Fruit fly (Drosophila melanogaster): ENCODE measurements around the gene CG33986.

The CG33986 gene

DNA sequence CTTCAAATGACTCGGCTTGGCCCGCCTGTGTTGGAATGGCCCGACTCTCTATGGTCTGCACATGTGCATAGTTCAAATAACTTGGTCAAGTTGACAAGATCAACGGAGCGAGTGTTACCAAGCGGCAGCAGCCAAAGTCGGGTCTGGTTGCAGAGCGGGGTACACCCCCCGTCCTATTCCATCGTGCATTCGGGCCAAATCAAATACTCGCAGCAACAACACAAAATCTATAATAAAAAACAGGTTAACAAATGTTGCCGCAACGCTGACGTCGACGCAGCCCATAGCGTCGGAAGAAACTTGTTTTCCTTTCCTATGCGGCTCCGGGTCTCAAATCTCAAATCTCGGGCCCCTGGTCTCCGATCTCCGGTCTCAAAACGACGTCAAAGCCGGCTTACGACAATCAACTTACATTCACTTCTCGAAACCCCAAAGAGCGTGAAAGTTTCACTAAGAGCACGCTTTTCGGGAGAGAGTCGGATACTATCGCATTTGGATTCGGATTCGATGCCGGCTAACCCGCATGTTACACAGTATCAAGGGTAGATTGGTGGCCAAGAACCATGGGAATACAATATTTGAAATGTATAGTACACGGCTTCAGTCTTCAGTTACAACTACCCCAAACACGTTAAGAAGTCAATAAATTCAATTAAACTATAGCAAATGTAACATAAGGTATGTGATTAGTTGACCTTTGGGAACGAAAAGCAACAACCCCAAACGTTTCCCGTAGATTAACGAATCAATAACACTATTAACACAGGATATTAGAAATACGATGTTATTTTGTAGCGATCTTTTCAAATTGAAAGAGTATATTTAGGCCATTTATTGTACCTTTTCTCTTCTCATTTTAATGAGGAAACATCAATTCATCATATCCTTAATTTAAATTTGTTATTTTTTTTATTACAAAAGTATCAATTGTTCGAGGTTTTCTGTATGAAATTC, 9.5 kb upstream of the CG33986 start:
- TF ChIP-seq Jra (GFP tag; optimal IDR thresholded peaks at IDR 0.05), result peak; percentile 23
- peak; percentile 53 to 59 for TF ChIP-seq dl (GFP tag; optimal IDR thresholded peaks at IDR 0.05; ENCODE audit: insufficient read depth in 1 of 2, partially characterized antibody in 2 of 2)
- peak; percentile 71 for TF ChIP-seq fru (GFP tag; optimal IDR thresholded peaks at IDR 0.05)
- TF ChIP-seq sage (GFP tag; optimal IDR thresholded peaks at IDR 0.05), result no peak
- peak; percentile 65 for TF ChIP-seq br (GFP tag; optimal IDR thresholded peaks at IDR 0.05)
- peak; percentile 88 for TF ChIP-seq Dif (GFP tag; optimal IDR thresholded peaks at IDR 0.05; ENCODE audit: partially characterized antibody)
- peak; percentile 32 to 76 for TF ChIP-seq foxo (GFP tag; optimal IDR thresholded peaks at IDR 0.05)
- TF ChIP-seq woc (GFP tag; optimal IDR thresholded peaks at IDR 0.05), result peak; percentile 95
- peak; percentile 58 for TF ChIP-seq rgr (GFP tag; optimal IDR thresholded peaks at IDR 0.05)
- TF ChIP-seq N (GFP tag; optimal IDR thresholded peaks at IDR 0.05), result no peak
- peak; percentile 77 for TF ChIP-seq HLH106 (tag; optimal IDR thresholded peaks at IDR 0.05)
- TF ChIP-seq OdsH (GFP tag; optimal IDR thresholded peaks at IDR 0.05), result peak; percentile 64
- TF ChIP-seq CG9705 (GFP tag; optimal IDR thresholded peaks at IDR 0.05), result peak; percentile 32
- no peak for TF ChIP-seq Vsx2 (GFP tag; optimal IDR thresholded peaks at IDR 0.05; ENCODE audit: partially characterized antibody)
- TF ChIP-seq sv (GFP tag; optimal IDR thresholded peaks at IDR 0.05), result peak; percentile 54
- peak; percentile 75 for TF ChIP-seq tai (GFP tag; optimal IDR thresholded peaks at IDR 0.05)
- peak; percentile 75 for TF ChIP-seq Hnf4 (GFP tag; optimal IDR thresholded peaks at IDR 0.05)
- TF ChIP-seq ey (GFP tag; optimal IDR thresholded peaks at IDR 0.05), result peak; percentile 75
- TF ChIP-seq pan (optimal IDR thresholded peaks at IDR 0.05), result peak; percentile 89
- no peak for TF ChIP-seq jim (GFP tag; optimal IDR thresholded peaks at IDR 0.05)
- TF ChIP-seq dmrt93B (GFP tag; optimal IDR thresholded peaks at IDR 0.05), result peak; percentile 78
- TF ChIP-seq psq (GFP tag; optimal IDR thresholded peaks at IDR 0.05), result peak; percentile 69
- no peak for TF ChIP-seq usp (GFP tag; optimal IDR thresholded peaks at IDR 0.05)
- peak; percentile 88 for TF ChIP-seq Sp1 (GFP tag; optimal IDR thresholded peaks at IDR 0.05)
- TF ChIP-seq Dfd (GFP tag; optimal IDR thresholded peaks at IDR 0.05), result no peak
- TF ChIP-seq lola (GFP tag; optimal IDR thresholded peaks at IDR 0.05), result no peak
- TF ChIP-seq CG32264 (GFP tag; optimal IDR thresholded peaks at IDR 0.05), result no peak
- no peak for TF ChIP-seq Rel (GFP tag; optimal IDR thresholded peaks at IDR 0.05)
- peak; percentile 15 for TF ChIP-seq Rel (tag; optimal IDR thresholded peaks at IDR 0.05)
- no peak for TF ChIP-seq dsf (GFP tag; optimal IDR thresholded peaks at IDR 0.05; ENCODE audit: borderline replicate concordance)
- no peak for TF ChIP-seq Hr78 (GFP tag; optimal IDR thresholded peaks at IDR 0.05)
- TF ChIP-seq CrebA (GFP tag; optimal IDR thresholded peaks at IDR 0.05; ENCODE audit: borderline replicate concordance), result peak; percentile 31
- no peak for TF ChIP-seq brk (GFP tag; optimal IDR thresholded peaks at IDR 0.05)
- TF ChIP-seq h (GFP tag; optimal IDR thresholded peaks at IDR 0.05), result peak; percentile 57

DNA sequence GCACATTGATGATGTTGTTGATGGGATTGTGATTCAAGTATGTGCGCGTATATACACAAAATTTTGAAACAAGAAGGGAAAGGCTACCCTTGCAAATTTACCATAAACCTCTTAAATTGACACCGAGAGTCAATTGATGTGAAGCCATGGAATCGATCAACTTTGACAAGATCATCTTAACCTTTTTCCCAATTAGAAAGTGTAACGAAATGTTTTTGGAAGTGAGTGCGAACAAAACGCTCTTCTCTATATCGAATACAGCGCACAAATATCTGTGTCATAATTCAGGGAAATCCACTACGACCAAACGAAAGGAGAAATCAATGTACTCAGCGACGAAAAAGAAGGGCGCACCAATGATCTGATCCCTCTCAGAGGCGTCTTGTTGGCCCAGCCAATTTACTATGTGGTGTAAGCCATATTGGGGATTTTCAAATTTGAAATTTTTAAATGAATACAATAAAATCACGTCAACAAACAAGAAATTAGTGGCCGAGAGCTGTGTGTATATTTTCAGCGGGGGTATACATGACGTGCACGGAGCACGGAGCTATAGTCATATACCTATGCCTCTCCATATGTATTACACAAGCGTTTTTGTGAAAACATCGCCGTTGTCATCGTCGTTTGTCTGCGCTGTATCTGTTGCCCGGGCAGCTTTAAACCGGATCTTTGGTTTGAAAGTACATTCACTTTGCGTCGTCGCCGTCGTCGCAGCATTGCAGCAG, 8.5 kb upstream of the CG33986 start:
- TF ChIP-seq h (GFP tag; optimal IDR thresholded peaks at IDR 0.05) (peak; percentile 93), GATAd (GFP tag; optimal IDR thresholded peaks at IDR 0.05) (no peak), Dif (GFP tag; optimal IDR thresholded peaks at IDR 0.05; ENCODE audit: partially characterized antibody) (peak; percentile 1), sage (GFP tag; optimal IDR thresholded peaks at IDR 0.05) (peak; percentile 76), Myc (optimal IDR thresholded peaks at IDR 0.05) (no peak), sv (GFP tag; optimal IDR thresholded peaks at IDR 0.05) (no peak), psq (GFP tag; optimal IDR thresholded peaks at IDR 0.05) (peak; percentile 74), usp (GFP tag; optimal IDR thresholded peaks at IDR 0.05) (no peak), rgr (GFP tag; optimal IDR thresholded peaks at IDR 0.05) (peak; percentile 89), jim (GFP tag; optimal IDR thresholded peaks at IDR 0.05) (no peak), foxo (GFP tag; optimal IDR thresholded peaks at IDR 0.05) (peak; percentile 59 to 92), Abd-B (GFP tag; optimal IDR thresholded peaks at IDR 0.05) (no peak), woc (GFP tag; optimal IDR thresholded peaks at IDR 0.05) (peak; percentile 93), Mio (GFP tag; optimal IDR thresholded peaks at IDR 0.05) (peak; percentile 23), Hr83 (GFP tag; optimal IDR thresholded peaks at IDR 0.05; ENCODE audit: poor library complexity, severe bottlenecking) (no peak), dl (GFP tag; optimal IDR thresholded peaks at IDR 0.05; ENCODE audit: insufficient read depth in 1 of 2, partially characterized antibody in 2 of 2) (no peak), CG32264 (GFP tag; optimal IDR thresholded peaks at IDR 0.05) (peak; percentile 55), tai (GFP tag; optimal IDR thresholded peaks at IDR 0.05) (peak; percentile 80), Dfd (GFP tag; optimal IDR thresholded peaks at IDR 0.05) (no peak), br (GFP tag; optimal IDR thresholded peaks at IDR 0.05) (peak; percentile 92), Rel (GFP tag; optimal IDR thresholded peaks at IDR 0.05) (peak; percentile 45), Rel (tag; optimal IDR thresholded peaks at IDR 0.05) (peak; percentile 84), N (GFP tag; optimal IDR thresholded peaks at IDR 0.05) (no peak), Hnf4 (GFP tag; optimal IDR thresholded peaks at IDR 0.05) (peak; percentile 63), Vsx2 (GFP tag; optimal IDR thresholded peaks at IDR 0.05; ENCODE audit: partially characterized antibody) (no peak), Hr78 (GFP tag; optimal IDR thresholded peaks at IDR 0.05) (no peak), pan (optimal IDR thresholded peaks at IDR 0.05) (no peak), CG9705 (GFP tag; optimal IDR thresholded peaks at IDR 0.05) (peak; percentile 65), HLH106 (tag; optimal IDR thresholded peaks at IDR 0.05) (peak; percentile 89), CrebA (GFP tag; optimal IDR thresholded peaks at IDR 0.05; ENCODE audit: borderline replicate concordance) (peak; percentile 60), dsf (GFP tag; optimal IDR thresholded peaks at IDR 0.05; ENCODE audit: borderline replicate concordance) (no peak), Sp1 (GFP tag; optimal IDR thresholded peaks at IDR 0.05) (peak; percentile 86), dmrt93B (GFP tag; optimal IDR thresholded peaks at IDR 0.05) (peak; percentile 84), ey (GFP tag; optimal IDR thresholded peaks at IDR 0.05) (peak; percentile 93), brk (GFP tag; optimal IDR thresholded peaks at IDR 0.05) (peak; percentile 8), fru (GFP tag; optimal IDR thresholded peaks at IDR 0.05) (peak; percentile 92), Jra (GFP tag; optimal IDR thresholded peaks at IDR 0.05) (peak; percentile 62), OdsH (GFP tag; optimal IDR thresholded peaks at IDR 0.05) (peak; percentile 92), lola (GFP tag; optimal IDR thresholded peaks at IDR 0.05) (no peak)
